Worm (Caenorhabditis elegans) whole organism, young adult: ENCODE results near the gene tomm-70.

Experiments used
- F23B12.7 ChIP-seq: sonication (generic microtip); optimal IDR thresholded peaks from 2 replicates; lab custom pipeline; 2017; ENCODE audit warnings: missing genetic modification characterization, mild to moderate bottlenecking, missing compliant biosample characterization, antibody characterized with exemption, moderate library complexity; ENCODE audit not compliant: insufficient read depth
- F33H1.4 ChIP-seq: fragments of 200-800 bp; sonication (Bioruptor generic); IDR thresholded peaks from 2 replicates; pipeline ENCODE4 v1.3.6; 2022; ENCODE audit warnings: missing genetic modification reagents, missing genetic modification characterization, missing compliant biosample characterization
- F49E8.2 ChIP-seq: sonication (generic microtip); optimal IDR thresholded peaks from 3 replicates; lab custom pipeline; 2017; ENCODE audit warnings: missing genetic modification characterization, mild to moderate bottlenecking, missing compliant biosample characterization, antibody characterized with exemption, moderate library complexity; ENCODE audit not compliant: insufficient read depth
- T07F8.4 ChIP-seq: sonication (generic microtip); optimal IDR thresholded peaks from 2 replicates; lab custom pipeline; 2016; ENCODE audit warnings: mild to moderate bottlenecking, missing genetic modification characterization, moderate library complexity, missing compliant biosample characterization
- Y53G8AR.9 ChIP-seq: fragments of 200-800 bp; sonication (Bioruptor generic); conservative IDR thresholded peaks from 2 replicates; pipeline ENCODE4 v1.3.6; 2022; ENCODE audit warnings: missing genetic modification reagents, missing genetic modification characterization, missing compliant biosample characterization
- ZK185.1 ChIP-seq: sonication (generic microtip); optimal IDR thresholded peaks from 2 replicates; lab custom pipeline; 2016; ENCODE audit warnings: mild to moderate bottlenecking, missing genetic modification characterization, missing compliant biosample characterization; ENCODE audit not compliant: poor library complexity, severe bottlenecking
- ama-1 ChIP-seq, 3 experiments: fragments of 150-350 bp in 1 of 3; sonication (generic microtip) in 2 of 3; optimal IDR thresholded peaks; 2 replicates each; lab custom pipeline; 2014 to 2018; ENCODE audit warnings: missing biosample characterization in 2 of 3, missing genetic modification characterization in 2 of 3, missing genetic modification reagents in 2 of 3
- die-1 ChIP-seq: sonication (generic microtip); optimal IDR thresholded peaks from 2 replicates; lab custom pipeline; 2016; ENCODE audit warnings: missing genotype, mild to moderate bottlenecking, missing genetic modification characterization, missing compliant biosample characterization
- ets-4 ChIP-seq: fragments of 200-800 bp; sonication (Bioruptor generic); optimal IDR thresholded peaks from 2 replicates; lab custom pipeline; 2018; ENCODE audit warnings: mild to moderate bottlenecking, missing genetic modification characterization, missing compliant biosample characterization
- him-1 ChIP-seq: sonication (generic microtip); optimal IDR thresholded peaks from 2 replicates; lab custom pipeline; 2016; ENCODE audit warnings: missing genotype, missing genetic modification reagents, missing genetic modification characterization, missing compliant biosample characterization
- hmg-1.2 ChIP-seq: fragments of 200-800 bp; sonication (Bioruptor generic); IDR thresholded peaks from 2 replicates; pipeline ENCODE4 v1.3.6; 2022; ENCODE audit warnings: missing genetic modification reagents, missing genetic modification characterization, missing compliant biosample characterization
- hrde-1 ChIP-seq: sonication (generic microtip); optimal IDR thresholded peaks from 2 replicates; lab custom pipeline; 2016; ENCODE audit warnings: missing genetic modification characterization, mild to moderate bottlenecking, missing compliant biosample characterization, moderate library complexity, missing genotype, missing genetic modification reagents, borderline replicate concordance
- hsf-1 ChIP-seq: fragments of 200-800 bp; sonication (Bioruptor generic); IDR thresholded peaks from 2 replicates; pipeline ENCODE4 v1.3.6; 2022; ENCODE audit warnings: missing genetic modification reagents, missing genetic modification characterization, missing compliant biosample characterization
- lin-26 ChIP-seq: fragments of 200-800 bp; sonication (Bioruptor generic); IDR thresholded peaks from 2 replicates; pipeline ENCODE4 v1.3.6; 2022; ENCODE audit warnings: missing genetic modification reagents, missing genetic modification characterization, missing compliant biosample characterization
- lsl-1 ChIP-seq: fragments of 200-800 bp; sonication (Bioruptor generic); optimal IDR thresholded peaks from 2 replicates; lab custom pipeline; 2018; ENCODE audit warnings: mild to moderate bottlenecking, missing genetic modification characterization, moderate library complexity, missing compliant biosample characterization
- lsy-27 ChIP-seq: sonication (generic microtip); optimal IDR thresholded peaks from 2 replicates; lab custom pipeline; 2017; ENCODE audit warnings: missing genetic modification characterization, mild to moderate bottlenecking, missing compliant biosample characterization, antibody characterized with exemption, missing genotype, borderline replicate concordance; ENCODE audit not compliant: insufficient read depth
- madf-10 ChIP-seq: sonication (generic microtip); optimal IDR thresholded peaks from 2 replicates; lab custom pipeline; 2016; ENCODE audit warnings: mild to moderate bottlenecking, missing genetic modification characterization, missing compliant biosample characterization
- madf-6 ChIP-seq: fragments of 200-800 bp; sonication (Bioruptor generic); IDR thresholded peaks from 2 replicates; pipeline ENCODE4 v1.3.6; 2022; ENCODE audit warnings: missing genetic modification reagents, missing genetic modification characterization, missing compliant biosample characterization
- mel-28 ChIP-seq: sonication (generic microtip); optimal IDR thresholded peaks from 2 replicates; lab custom pipeline; 2016; ENCODE audit warnings: borderline replicate concordance, mild to moderate bottlenecking, missing genetic modification characterization, missing compliant biosample characterization
- mes-4 ChIP-seq: sonication (generic microtip); optimal IDR thresholded peaks from 2 replicates; lab custom pipeline; 2016; ENCODE audit warnings: missing genotype, missing genetic modification characterization, missing compliant biosample characterization
- nfya-2 ChIP-seq: fragments of 200-800 bp; sonication (Bioruptor generic); IDR thresholded peaks from 2 replicates; pipeline ENCODE4 v1.3.6; 2022; ENCODE audit warnings: missing genetic modification reagents, missing genetic modification characterization, missing compliant biosample characterization
- pha-4 ChIP-seq: fragments of 150-350 bp; sonication (generic microtip); optimal IDR thresholded peaks from 2 replicates; lab custom pipeline; 2014; ENCODE audit warnings: missing biosample characterization, missing genetic modification reagents, missing genetic modification characterization
- rcor-1 ChIP-seq: fragments of 200-800 bp; sonication (Bioruptor generic); IDR thresholded peaks from 2 replicates; pipeline ENCODE4 v1.3.6; 2022; ENCODE audit warnings: missing genetic modification reagents, missing genetic modification characterization, missing compliant biosample characterization
- rec-8 ChIP-seq, 2 experiments: sonication (generic microtip); optimal IDR thresholded peaks; 2 replicates each; lab custom pipeline; 2016; ENCODE audit warnings: mild to moderate bottlenecking in 2 of 2, missing genetic modification characterization in 2 of 2, missing genetic modification reagents in 2 of 2, missing genotype in 2 of 2, missing biosample characterization in 1 of 2, missing compliant biosample characterization in 1 of 2, moderate library complexity in 1 of 2
- rpc-1 ChIP-seq, 2 experiments: fragments of 150-350 bp in 1 of 2; sonication (generic microtip) in 1 of 2; optimal IDR thresholded peaks; 2 replicates each; lab custom pipeline; 2014 to 2018; ENCODE audit warnings: missing biosample characterization in 1 of 2, missing genetic modification characterization in 1 of 2, missing genetic modification reagents in 1 of 2, missing genotype in 1 of 2
- snpc-1.1 ChIP-seq: sonication (generic microtip); optimal IDR thresholded peaks from 2 replicates; lab custom pipeline; 2017; ENCODE audit warnings: missing genetic modification characterization, mild to moderate bottlenecking, missing compliant biosample characterization, antibody characterized with exemption, moderate library complexity, missing genotype, missing genetic modification reagents; ENCODE audit not compliant: insufficient read depth
- snpc-3.4 ChIP-seq: sonication (generic microtip); optimal IDR thresholded peaks from 2 replicates; lab custom pipeline; 2017; ENCODE audit warnings: missing genetic modification characterization, mild to moderate bottlenecking, missing compliant biosample characterization, antibody characterized with exemption, moderate library complexity, missing genotype, missing genetic modification reagents
- snpc-4 ChIP-seq, 5 experiments: fragments of 150-350 bp in 1 of 5; sonication (generic microtip) in 4 of 5; optimal IDR thresholded peaks; 2 replicates each; lab custom pipeline; 2014 to 2018; ENCODE audit warnings: missing genetic modification characterization in 5 of 5, missing biosample characterization in 3 of 5, antibody characterized with exemption in 2 of 5, mild to moderate bottlenecking in 2 of 5, missing compliant biosample characterization in 2 of 5, missing genotype in 2 of 5, moderate library complexity in 2 of 5, missing genetic modification reagents in 1 of 5
- ztf-18 ChIP-seq: sonication (generic microtip); optimal IDR thresholded peaks from 2 replicates; lab custom pipeline; 2016; ENCODE audit warnings: missing genotype, mild to moderate bottlenecking, missing genetic modification characterization, missing compliant biosample characterization
- ztf-22 ChIP-seq: fragments of 200-800 bp; sonication (Bioruptor generic); optimal IDR thresholded peaks from 2 replicates; lab custom pipeline; 2018; ENCODE audit warnings: mild to moderate bottlenecking, missing genetic modification characterization, moderate library complexity, missing compliant biosample characterization
- ztf-3 ChIP-seq: fragments of 200-800 bp; sonication (Bioruptor generic); optimal IDR thresholded peaks from 2 replicates; lab custom pipeline; 2018; ENCODE audit warnings: mild to moderate bottlenecking, missing genetic modification characterization, missing compliant biosample characterization

tomm-70 gene

DNA sequence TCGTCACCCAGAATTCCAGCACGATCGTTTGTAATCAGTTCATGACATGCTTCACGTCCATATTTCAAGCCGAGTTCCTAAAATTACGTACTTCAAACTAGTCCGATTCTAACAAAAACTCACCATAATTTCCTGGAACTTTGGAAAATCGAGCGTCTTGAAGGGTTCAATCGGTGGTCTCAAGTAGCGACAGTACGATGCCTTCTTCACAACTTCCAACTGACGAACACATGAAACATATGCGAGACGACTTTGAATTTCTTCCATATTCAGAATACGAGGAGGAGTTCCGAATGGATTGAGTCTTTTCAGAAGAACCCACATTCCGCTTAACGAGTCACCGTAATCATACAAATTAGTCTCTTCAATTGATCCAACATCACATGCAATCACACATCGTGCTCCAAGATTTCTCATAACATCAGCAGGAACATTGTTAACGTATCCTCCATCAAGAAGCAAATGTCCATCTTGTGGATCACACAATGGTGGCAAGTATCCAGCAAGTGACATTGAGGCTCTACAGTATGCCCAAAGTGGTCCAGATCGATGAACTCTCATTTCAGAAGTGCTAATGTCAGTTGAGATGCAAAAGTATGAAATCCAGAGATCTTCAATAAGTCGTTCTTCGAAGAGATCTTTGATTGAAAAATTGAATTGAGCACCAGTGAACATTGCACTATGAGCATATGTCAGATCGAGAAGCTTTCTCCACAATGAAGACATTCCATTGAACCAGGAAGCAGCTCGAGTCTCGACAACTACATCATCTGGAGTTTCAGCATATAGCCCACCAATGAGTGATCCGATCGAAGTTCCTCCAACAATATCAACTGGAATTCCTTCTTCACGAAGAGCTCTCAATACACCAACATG, 28.3 kb downstream of the tomm-70 start:
- TF ChIP-seq die-1 (tag; lab: Kevin White, UChicago) (no peak), pha-4 (tag; lab: Kevin White, UChicago) (no peak), him-1 (tag; lab: Kevin White, UChicago) (no peak), T07F8.4 (tag; lab: Kevin White, UChicago) (no peak), hrde-1 (tag; lab: Kevin White, UChicago) (no peak), lin-26 (no peak), F33H1.4 (no peak), ztf-22 (GFP tag; lab: Kevin White, UChicago) (no peak), hsf-1 (GFP tag; lab: Robert Waterston, UW) (no peak), snpc-1.1 (tag; lab: Kevin White, UChicago) (no peak), rcor-1 (no peak), Y53G8AR.9 (GFP tag; lab: Robert Waterston, UW) (no peak), nfya-2 (no peak), lsl-1 (GFP tag; lab: Kevin White, UChicago) (no peak)

DNA sequence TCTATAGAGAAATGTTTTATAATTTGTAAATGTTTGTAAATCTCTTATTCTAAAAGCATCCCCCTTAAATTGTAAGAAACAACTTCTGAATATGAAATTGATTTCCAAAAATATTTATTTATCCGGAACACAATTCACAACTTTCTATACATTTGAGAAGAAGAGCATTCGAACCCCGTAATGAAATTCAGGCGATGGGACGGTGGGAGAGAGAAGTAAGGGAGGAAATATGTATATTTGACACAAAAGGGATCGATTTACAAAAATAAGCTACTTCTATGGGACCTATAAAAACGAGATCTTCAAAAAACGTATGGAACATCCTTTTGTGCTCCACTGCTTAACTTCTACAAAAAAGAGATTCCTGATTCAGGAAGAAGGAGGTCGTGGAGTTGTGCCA, 29.3 kb downstream of the tomm-70 start:
- TF ChIP-seq mel-28 (no peak), snpc-3.4 (peak; percentile 20), him-1 (tag; lab: Kevin White, UChicago) (peak; percentile 98), hsf-1 (GFP tag; lab: Robert Waterston, UW) (0 out of 2 replicates have a peak, but pooled peaks have one; percentile 31), snpc-4 (GFP tag; optimal IDR thresholded peaks at IDR 0.05; lab: Kevin White, UChicago) (no peak), snpc-4 (tag; optimal IDR thresholded peaks at IDR 0.05; lab: Kevin White, UChicago) (peak in 1 of 4 experiments; percentile 14)

DNA sequence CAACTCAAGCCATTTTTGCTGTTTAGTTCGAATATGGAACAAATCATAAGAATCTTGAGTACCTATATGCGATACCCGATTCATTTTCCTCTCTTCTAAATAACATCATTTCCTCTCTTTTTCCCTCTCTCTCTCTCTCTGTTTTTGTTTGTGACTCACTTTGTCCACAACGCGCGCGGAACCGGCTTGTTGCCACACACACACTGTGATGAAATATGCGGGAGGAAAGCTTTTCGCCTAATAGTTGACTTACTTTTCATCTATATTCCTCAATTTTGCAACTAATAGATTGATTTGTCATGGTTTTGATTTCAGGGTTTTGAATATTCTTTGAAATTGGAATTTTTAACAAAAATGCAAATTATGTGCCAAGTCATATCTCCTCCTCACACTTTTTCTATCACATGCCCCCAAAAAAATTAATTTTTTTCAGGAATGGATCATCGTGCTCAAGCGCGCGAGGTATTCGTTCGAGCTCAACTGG, 34.7 kb downstream of the tomm-70 start, which contains the start of gene hipr-1:
Gene hipr-1 (plus strand): TSS at position 434 of the 484 bp plus-strand sequence.
- TF ChIP-seq F49E8.2 (tag; lab: Kevin White, UChicago) (no peak), hmg-1.2 (GFP tag; lab: Robert Waterston, UW) (no peak), rec-8 (tag; optimal IDR thresholded peaks at IDR 0.05; lab: Kevin White, UChicago) (no peak), ZK185.1 (tag; lab: Kevin White, UChicago) (no peak), snpc-1.1 (tag; lab: Kevin White, UChicago) (no peak), ztf-3 (GFP tag; lab: Kevin White, UChicago) (no peak), lsy-27 (no peak), ztf-22 (GFP tag; lab: Kevin White, UChicago) (no peak), ets-4 (no peak), mes-4 (tag; lab: Kevin White, UChicago) (no peak), ama-1 (optimal IDR thresholded peaks at IDR 0.05; lab: Kevin White, UChicago) (no peak), ama-1 (GFP tag; optimal IDR thresholded peaks at IDR 0.05; lab: Kevin White, UChicago) (no peak), F23B12.7 (tag; lab: Kevin White, UChicago) (no peak), rpc-1 (optimal IDR thresholded peaks at IDR 0.05; lab: Kevin White, UChicago) (no peak), rpc-1 (tag; optimal IDR thresholded peaks at IDR 0.05; lab: Kevin White, UChicago) (no peak), madf-10 (tag; lab: Kevin White, UChicago) (no peak), snpc-3.4 (no peak), him-1 (tag; lab: Kevin White, UChicago) (no peak), ztf-18 (tag; lab: Kevin White, UChicago) (no peak), madf-6 (GFP tag; lab: Robert Waterston, UW) (no peak)
- TF ChIP-seq, all 124 proteins: peak for 0
